Fruit fly (Drosophila melanogaster): ENCODE measurements around the gene CIAPIN1.
A peak's percentile ranks its signal among the peaks of the same experiment; 100 is the strongest.

CIAPIN1 gene

DNA sequence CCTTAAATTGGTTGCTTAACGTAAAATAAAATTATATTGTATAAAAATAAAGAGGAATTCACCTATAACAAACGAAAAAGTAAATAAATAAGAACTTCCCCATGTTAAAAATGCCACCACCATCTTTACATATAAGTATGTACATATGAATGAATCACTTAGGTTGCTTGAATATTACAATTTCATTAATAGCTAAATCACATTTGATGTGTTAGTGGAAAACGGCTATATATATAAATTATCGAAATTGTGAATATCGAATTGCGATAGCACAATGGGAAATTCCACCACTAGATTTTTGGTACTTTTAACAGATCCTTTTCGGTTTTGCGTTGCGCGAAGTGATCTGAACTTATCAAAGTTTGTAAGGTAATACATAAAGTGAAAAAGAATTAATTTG is 22.7 kb upstream of the CIAPIN1 start, which contains the start of the genes solo and vas (continued):
- TF ChIP-seq caup (GFP tag; optimal IDR thresholded peaks at IDR 0.05; ENCODE audit: severe bottlenecking) (peak; percentile 31), Drgx (GFP tag; IDR thresholded peaks at IDR 0.05) (0 out of 2 replicates have a peak, but pooled peaks have one; percentile 20), pum (GFP tag; optimal IDR thresholded peaks at IDR 0.05) (peak; percentile 18), Dfd (GFP tag; optimal IDR thresholded peaks at IDR 0.05) (peak in 1 of 2 experiments; percentile 55), B-H1 (GFP tag; IDR thresholded peaks at IDR 0.05) (no peak), CG30431 (GFP tag; optimal IDR thresholded peaks at IDR 0.05) (no peak), CG11093 (GFP tag; IDR thresholded peaks at IDR 0.05) (no peak), Ravus (GFP tag; IDR thresholded peaks at IDR 0.05) (no peak), E2f2 (GFP tag; IDR thresholded peaks at IDR 0.05) (peak; percentile 30), CG12155 (GFP tag; optimal IDR thresholded peaks at IDR 0.05) (peak; percentile 18), dmrt99B (tag; optimal IDR thresholded peaks at IDR 0.05) (peak; percentile 52), CG11696 (GFP tag; IDR thresholded peaks at IDR 0.05) (no peak), Doc3 (GFP tag; IDR thresholded peaks at IDR 0.05; ENCODE audit: partially characterized antibody) (no peak), CG11398 (GFP tag; optimal IDR thresholded peaks at IDR 0.05) (no peak), CG16813 (GFP tag; IDR thresholded peaks at IDR 0.05; ENCODE audit: partially characterized antibody) (0 out of 3 replicates have a peak, but pooled peaks have one; percentile 29), dm (GFP tag; optimal IDR thresholded peaks at IDR 0.05) (no peak), Dll (GFP tag; IDR thresholded peaks at IDR 0.05; ENCODE audit: partially characterized antibody) (peak; percentile 45; the same call in 2 of the 4 replicates), gem (tag; optimal IDR thresholded peaks at IDR 0.05) (peak; percentile 78), hbn (GFP tag; IDR thresholded peaks at IDR 0.05; ENCODE audit: partially characterized antibody) (no peak), Atf6 (GFP tag; IDR thresholded peaks at IDR 0.05) (no peak), CG10274 (GFP tag; optimal IDR thresholded peaks at IDR 0.05) (no peak), CG17829 (tag; optimal IDR thresholded peaks at IDR 0.05) (peak; percentile 57), z (GFP tag; IDR thresholded peaks at IDR 0.05) (no peak), CG12104 (GFP tag; optimal IDR thresholded peaks at IDR 0.05) (no peak), Vsx1 (GFP tag; optimal IDR thresholded peaks at IDR 0.05) (no peak), Bgb (GFP tag; IDR thresholded peaks at IDR 0.05; ENCODE audit: partially characterized antibody) (peak; percentile 24; the same call in 1 of the 2 replicates), hkb (optimal IDR thresholded peaks at IDR 0.05) (no peak), hkb (GFP tag; IDR thresholded peaks at IDR 0.05) (no peak), slou (GFP tag; optimal IDR thresholded peaks at IDR 0.05) (no peak), CG12744 (GFP tag; optimal IDR thresholded peaks at IDR 0.05) (peak; percentile 25), CG12391 (tag; optimal IDR thresholded peaks at IDR 0.05) (peak; percentile 83), ttk (GFP tag; IDR thresholded peaks at IDR 0.05) (no peak; the same call in 1 of the 2 replicates), Rfx (GFP tag; IDR thresholded peaks at IDR 0.05) (peak; percentile 60; the same call in 1 of the 2 replicates), Elba2 (GFP tag; optimal IDR thresholded peaks at IDR 0.05) (no peak), CG4854 (GFP tag; optimal IDR thresholded peaks at IDR 0.05) (peak; percentile 24), CG2678 (tag; optimal IDR thresholded peaks at IDR 0.05) (peak; percentile 67), knrl (GFP tag; IDR thresholded peaks at IDR 0.05; ENCODE audit: partially characterized antibody) (0 out of 3 replicates have a peak, but pooled peaks have one; percentile 17), CG7786 (GFP tag; optimal IDR thresholded peaks at IDR 0.05) (no peak), CG30020 (tag; optimal IDR thresholded peaks at IDR 0.05) (peak; percentile 97), H2.0 (GFP tag; IDR thresholded peaks at IDR 0.05) (peak; percentile 50), trh (GFP tag; optimal IDR thresholded peaks at IDR 0.05) (peak; percentile 26), CG7839 (tag; optimal IDR thresholded peaks at IDR 0.05) (peak; percentile 62), sens (GFP tag) (peak; percentile 88), CG2712 (tag; optimal IDR thresholded peaks at IDR 0.05) (peak; percentile 80), slbo (GFP tag; IDR thresholded peaks at IDR 0.05) (peak; percentile 67), CG10366 (GFP tag; IDR thresholded peaks at IDR 0.05) (no peak), kah (GFP tag; optimal IDR thresholded peaks at IDR 0.05) (peak; percentile 2), dati (GFP tag; IDR thresholded peaks at IDR 0.05) (no peak), CG14710 (tag; optimal IDR thresholded peaks at IDR 0.05) (peak; percentile 56), lmd (GFP tag; IDR thresholded peaks at IDR 0.05) (peak; percentile 51; the same call in 1 of the 2 replicates), slp2 (GFP tag; optimal IDR thresholded peaks at IDR 0.05) (no peak)
